Worm (Caenorhabditis elegans): Measurements from ENCODE around the gene mlc-6.

DNA sequence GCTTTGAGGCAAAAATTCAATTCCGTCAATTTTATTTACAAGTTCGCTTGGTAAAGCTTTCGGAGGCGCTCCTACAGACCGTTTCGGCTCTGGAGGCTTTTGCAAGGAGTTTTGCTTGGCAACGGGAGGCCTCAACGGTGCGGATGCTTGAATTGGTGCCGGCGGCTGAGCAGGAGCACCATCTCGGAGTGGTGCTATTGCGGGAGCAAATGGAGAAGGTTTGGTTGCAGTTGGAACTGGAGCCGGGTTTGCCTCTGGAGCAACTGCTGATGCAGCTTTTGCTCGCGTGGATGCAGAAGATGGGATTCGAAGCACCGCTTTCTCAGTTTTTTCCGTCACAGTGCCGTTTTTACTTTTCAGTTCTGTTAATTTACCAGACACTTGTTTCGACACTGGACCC is 43.6 kb upstream of the mlc-6 start:
- TF ChIP-seq dmd-4 (tag; optimal IDR thresholded peaks at IDR 0.05; ENCODE audit: borderline replicate concordance) (no peak), nhr-232 (tag; optimal IDR thresholded peaks at IDR 0.05) (no peak), unc-42 (tag; optimal IDR thresholded peaks at IDR 0.05) (no peak), elt-4 (tag; optimal IDR thresholded peaks at IDR 0.05) (no peak)

Data from whole organism, late embryonic.